Worm (Caenorhabditis elegans) whole organism, L4/young adult: ENCODE measurements around the gene bub-3.

ENCODE experiments used
- W03F9.2 ChIP-seq: fragments of 150-350 bp; optimal IDR thresholded peaks from 2 replicates; lab custom pipeline; 2014; ENCODE audit warnings: missing biosample characterization, missing genetic modification characterization
- him-1 ChIP-seq: sonication (generic microtip); optimal IDR thresholded peaks from 2 replicates; lab custom pipeline; 2016; ENCODE audit warnings: missing genotype, missing genetic modification reagents, missing genetic modification characterization, missing compliant biosample characterization

ce11 chrII:13713239-13713638 is 12.6 kb upstream of the bub-3 start:
- TF ChIP-seq him-1 (no peak), W03F9.2 (tag; lab: Kevin White, UChicago) (no peak)
